Fruit fly (Drosophila melanogaster): ENCODE measurements around the gene nAChRbeta3.

DNA sequence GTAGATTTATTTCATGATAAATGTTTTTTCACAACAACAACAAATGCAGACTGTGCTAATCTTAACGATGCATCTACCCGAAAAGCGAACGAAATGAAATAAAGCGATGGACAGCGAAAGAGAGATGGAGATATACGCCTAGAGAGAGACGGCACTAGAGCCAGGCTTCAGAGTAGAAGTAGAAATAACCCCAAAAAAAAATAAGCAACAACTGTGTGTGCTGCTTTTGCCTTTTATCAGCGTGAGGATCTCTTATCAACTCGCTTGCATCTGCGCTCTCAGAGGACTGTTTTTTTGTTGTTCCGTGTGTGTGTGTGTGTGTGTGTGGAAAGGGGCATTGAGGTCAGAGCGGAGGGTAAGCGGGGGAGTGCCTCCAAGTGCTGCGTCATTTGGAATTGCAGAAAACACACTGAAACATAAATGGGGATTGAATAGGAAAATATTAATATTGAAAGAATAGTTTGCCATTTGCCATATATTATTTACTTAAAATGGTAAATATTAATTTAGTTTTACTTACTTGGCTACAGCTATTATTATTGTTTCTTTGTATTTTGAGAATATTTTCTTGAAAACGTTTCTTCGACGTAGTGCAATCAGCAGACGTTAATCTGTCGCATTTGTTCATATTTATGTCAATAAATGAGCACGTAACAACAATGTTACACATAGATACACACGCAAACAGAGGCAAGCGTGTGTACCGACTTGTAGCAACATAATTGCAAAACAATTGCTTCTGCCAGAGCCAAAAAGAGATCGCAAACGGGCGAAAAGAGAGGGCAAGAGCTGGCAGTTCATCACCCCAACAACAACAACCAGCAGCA lies 23.7 kb upstream of the nAChRbeta3 start:
- TF ChIP-seq pad (GFP tag; optimal IDR thresholded peaks at IDR 0.05) (no peak), bab1 (GFP tag; optimal IDR thresholded peaks at IDR 0.05) (no peak), CG14711 (tag; optimal IDR thresholded peaks at IDR 0.05) (no peak), CG12768 (GFP tag; optimal IDR thresholded peaks at IDR 0.05) (no peak), Clk (GFP tag; optimal IDR thresholded peaks at IDR 0.05) (no peak), kay (GFP tag; ENCODE audit: borderline replicate concordance) (no peak)

Data from whole organism, adult.